Fruit fly (Drosophila melanogaster) whole organism, prepupa: ENCODE results near the gene RapGAP1.

ENCODE experiments used
- Blimp-1 ChIP-seq: fragments of 200-800 bp; sonication (Bioruptor generic); optimal IDR thresholded peaks from 3 replicates; lab custom pipeline; 2017; ENCODE audit warnings: missing biosample characterization, missing genetic modification characterization, mild to moderate bottlenecking, moderate library complexity, missing genetic modification reagents
- CG10631 ChIP-seq: fragments of 200-800 bp; sonication (Bioruptor generic); optimal IDR thresholded peaks from 2 replicates; lab custom pipeline; 2016; ENCODE audit warnings: missing biosample characterization, missing genetic modification characterization
- CG10669 ChIP-seq: fragments of 200-800 bp; sonication (Bioruptor generic); optimal IDR thresholded peaks from 3 replicates; lab custom pipeline; 2018; ENCODE audit warnings: missing biosample characterization, mild to moderate bottlenecking, missing genetic modification characterization, moderate library complexity
- CG11762 ChIP-seq: fragments of 200-800 bp; sonication (Bioruptor generic); optimal IDR thresholded peaks from 3 replicates; lab custom pipeline; 2016; ENCODE audit warnings: missing biosample characterization, missing genetic modification characterization; ENCODE audit not compliant: insufficient read depth
- CG11902 ChIP-seq: fragments of 200-800 bp; sonication (Bioruptor generic); optimal IDR thresholded peaks from 3 replicates; lab custom pipeline; 2016; ENCODE audit warnings: missing biosample characterization, missing genetic modification characterization
- CG1621 ChIP-seq: fragments of 200-800 bp; sonication (Bioruptor generic); optimal IDR thresholded peaks from 3 replicates; lab custom pipeline; 2018; ENCODE audit warnings: missing biosample characterization, mild to moderate bottlenecking, missing genetic modification characterization
- CG16779 ChIP-seq: fragments of 200-800 bp; sonication (Bioruptor generic); optimal IDR thresholded peaks from 3 replicates; lab custom pipeline; 2017; ENCODE audit warnings: missing biosample characterization, mild to moderate bottlenecking, missing genetic modification characterization
- CG3032 ChIP-seq: fragments of 200-800 bp; optimal IDR thresholded peaks from 2 replicates; lab custom pipeline; 2019; ENCODE audit warnings: missing biosample characterization, mild to moderate bottlenecking, missing genetic modification characterization, moderate library complexity
- CG31627 ChIP-seq: fragments of 200-800 bp; sonication (Bioruptor generic); optimal IDR thresholded peaks from 3 replicates; lab custom pipeline; 2016; ENCODE audit warnings: missing biosample characterization, missing genetic modification characterization
- CG32006 ChIP-seq: fragments of 200-800 bp; sonication (Bioruptor generic); optimal IDR thresholded peaks from 3 replicates; lab custom pipeline; 2017; ENCODE audit warnings: missing biosample characterization, mild to moderate bottlenecking, missing genetic modification characterization
- CG34406 ChIP-seq: fragments of 200-800 bp; sonication (Bioruptor generic); optimal IDR thresholded peaks from 3 replicates; lab custom pipeline; 2016; ENCODE audit warnings: missing biosample characterization, missing genetic modification characterization
- CG3919 ChIP-seq: fragments of 200-800 bp; sonication (Bioruptor generic); optimal IDR thresholded peaks from 3 replicates; lab custom pipeline; 2016; ENCODE audit warnings: missing biosample characterization, missing genetic modification characterization
- CG6163 ChIP-seq: fragments of 200-800 bp; sonication (Bioruptor generic); IDR thresholded peaks from 3 replicates; pipeline ENCODE4 v1.3.6; 2022; ENCODE audit warnings: missing biosample characterization, missing genetic modification characterization
- CG6792 ChIP-seq: fragments of 200-800 bp; sonication (Bioruptor generic); optimal IDR thresholded peaks from 3 replicates; lab custom pipeline; 2016; ENCODE audit warnings: missing biosample characterization, missing genetic modification characterization
- CG6854 ChIP-seq: fragments of 200-800 bp; sonication (Bioruptor generic); optimal IDR thresholded peaks from 2 replicates; lab custom pipeline; 2017; ENCODE audit warnings: missing biosample characterization, mild to moderate bottlenecking, missing genetic modification characterization
- CG7368 ChIP-seq: fragments of 200-800 bp; sonication (Bioruptor generic); optimal IDR thresholded peaks from 3 replicates; lab custom pipeline; 2016; ENCODE audit warnings: missing biosample characterization, missing genetic modification characterization
- CG8119 ChIP-seq: fragments of 200-800 bp; sonication (Bioruptor generic); IDR thresholded peaks from 3 replicates; pipeline ENCODE4 v1.3.6; 2022; ENCODE audit warnings: missing biosample characterization, missing genetic modification characterization
- CG8319 ChIP-seq: fragments of 200-800 bp; sonication (Bioruptor generic); optimal IDR thresholded peaks from 3 replicates; lab custom pipeline; 2016; ENCODE audit warnings: missing biosample characterization, missing genetic modification characterization
- CG8632 ChIP-seq: fragments of 200-800 bp; sonication (Bioruptor generic); optimal IDR thresholded peaks from 3 replicates; lab custom pipeline; 2016; ENCODE audit warnings: missing biosample characterization, missing genetic modification characterization
- Eip75B ChIP-seq: fragments of 200-800 bp; sonication (Bioruptor generic); optimal IDR thresholded peaks from 3 replicates; lab custom pipeline; 2016; ENCODE audit warnings: missing biosample characterization, missing genetic modification characterization
- Eip78C ChIP-seq: fragments of 200-800 bp; sonication (Bioruptor generic); peaks from one replicate; lab custom pipeline; 2016; ENCODE audit warnings: missing biosample characterization, missing genetic modification characterization
- Eip93F ChIP-seq: fragments of 200-800 bp; sonication (Bioruptor generic); optimal IDR thresholded peaks from 2 replicates; lab custom pipeline; 2016; ENCODE audit warnings: missing biosample characterization, mild to moderate bottlenecking, missing genetic modification characterization
- Ets21C ChIP-seq: fragments of 200-800 bp; sonication (Bioruptor generic); optimal IDR thresholded peaks from 3 replicates; lab custom pipeline; 2016; ENCODE audit warnings: missing biosample characterization, missing genetic modification characterization
- Ets96B ChIP-seq: fragments of 200-800 bp; optimal IDR thresholded peaks from 2 replicates; lab custom pipeline; 2019; ENCODE audit warnings: missing biosample characterization, mild to moderate bottlenecking, missing genetic modification characterization, moderate library complexity
- Gug ChIP-seq: fragments of 200-800 bp; sonication (Bioruptor generic); IDR thresholded peaks from 2 replicates; pipeline ENCODE4 v1.3.6; 2022; ENCODE audit warnings: missing biosample characterization, missing genetic modification characterization
- Hr39 ChIP-seq: fragments of 200-800 bp; sonication (Bioruptor generic); optimal IDR thresholded peaks from 2 replicates; lab custom pipeline; 2016; ENCODE audit warnings: missing biosample characterization, missing genetic modification characterization
- Hr4 ChIP-seq: fragments of 200-800 bp; sonication (Bioruptor generic); optimal IDR thresholded peaks from 3 replicates; lab custom pipeline; 2016; ENCODE audit warnings: missing biosample characterization, missing genetic modification characterization
- Lpt ChIP-seq: fragments of 200-800 bp; sonication (Bioruptor generic); optimal IDR thresholded peaks from 3 replicates; lab custom pipeline; 2016; ENCODE audit warnings: missing biosample characterization, missing genetic modification characterization
- Met ChIP-seq: fragments of 200-800 bp; sonication (Bioruptor generic); optimal IDR thresholded peaks from 3 replicates; lab custom pipeline; 2016; ENCODE audit warnings: missing biosample characterization, missing genetic modification characterization
- OdsH ChIP-seq: fragments of 200-800 bp; sonication (Bioruptor generic); optimal IDR thresholded peaks from 3 replicates; lab custom pipeline; 2016; ENCODE audit warnings: missing biosample characterization, missing genetic modification characterization
- Smox ChIP-seq: fragments of 200-800 bp; sonication (Bioruptor generic); optimal IDR thresholded peaks from 3 replicates; lab custom pipeline; 2016; ENCODE audit warnings: missing biosample characterization, missing genetic modification characterization
- Sox102F ChIP-seq: fragments of 200-800 bp; sonication (Bioruptor generic); optimal IDR thresholded peaks from 2 replicates; lab custom pipeline; 2016; ENCODE audit warnings: missing biosample characterization, mild to moderate bottlenecking, missing genetic modification characterization
- Sox14 ChIP-seq: fragments of 200-800 bp; sonication (Bioruptor generic); optimal IDR thresholded peaks from 3 replicates; lab custom pipeline; 2016; ENCODE audit warnings: missing biosample characterization, missing genetic modification characterization
- achi ChIP-seq: fragments of 200-800 bp; sonication (Bioruptor generic); optimal IDR thresholded peaks from 3 replicates; lab custom pipeline; 2016; ENCODE audit warnings: missing biosample characterization, missing genetic modification characterization
- acj6 ChIP-seq: fragments of 200-800 bp; sonication (Bioruptor generic); optimal IDR thresholded peaks from 3 replicates; lab custom pipeline; 2016; ENCODE audit warnings: missing biosample characterization, missing genetic modification characterization
- dsx ChIP-seq: fragments of 200-800 bp; optimal IDR thresholded peaks from 3 replicates; lab custom pipeline; 2019; ENCODE audit warnings: missing biosample characterization, mild to moderate bottlenecking, missing genetic modification characterization, moderate library complexity; ENCODE audit not compliant: poor library complexity, severe bottlenecking
- eg ChIP-seq: fragments of 200-800 bp; sonication (Bioruptor generic); IDR thresholded peaks from 3 replicates; pipeline ENCODE4 v1.3.6; 2022; ENCODE audit warnings: missing biosample characterization, missing genetic modification characterization
- esn ChIP-seq: fragments of 200-800 bp; sonication (Bioruptor generic); optimal IDR thresholded peaks from 2 replicates; lab custom pipeline; 2016; ENCODE audit warnings: missing biosample characterization, mild to moderate bottlenecking, missing genetic modification characterization, moderate library complexity
- fd59A ChIP-seq: fragments of 200-800 bp; sonication (Bioruptor generic); optimal IDR thresholded peaks from 2 replicates; lab custom pipeline; 2017; ENCODE audit warnings: missing biosample characterization, mild to moderate bottlenecking, missing genetic modification characterization, missing genetic modification reagents
- fkh ChIP-seq: fragments of 200-800 bp; sonication (Bioruptor generic); optimal IDR thresholded peaks from 3 replicates; lab custom pipeline; 2017; ENCODE audit warnings: missing biosample characterization, mild to moderate bottlenecking, missing genetic modification characterization, moderate library complexity
- lz ChIP-seq: fragments of 200-800 bp; sonication (Bioruptor generic); optimal IDR thresholded peaks from 3 replicates; lab custom pipeline; 2016; ENCODE audit warnings: missing biosample characterization, missing genetic modification characterization
- net ChIP-seq: fragments of 200-800 bp; sonication (Bioruptor generic); optimal IDR thresholded peaks from 3 replicates; lab custom pipeline; 2016; ENCODE audit warnings: missing biosample characterization, missing genetic modification characterization
- pdm3 ChIP-seq: fragments of 200-800 bp; sonication (Bioruptor generic); optimal IDR thresholded peaks from 3 replicates; lab custom pipeline; 2016; ENCODE audit warnings: missing biosample characterization, missing genetic modification characterization
- salr ChIP-seq, 2 experiments: fragments of 200-800 bp; sonication (Bioruptor generic); optimal IDR thresholded peaks; 3 replicates each; lab custom pipeline; 2016 to 2018; ENCODE audit warnings: missing biosample characterization in 2 of 2, missing genetic modification characterization in 2 of 2, mild to moderate bottlenecking in 1 of 2
- spab ChIP-seq: fragments of 200-800 bp; sonication (Bioruptor generic); optimal IDR thresholded peaks from 2 replicates; lab custom pipeline; 2017; ENCODE audit warnings: missing biosample characterization, mild to moderate bottlenecking, missing genetic modification characterization, missing genetic modification reagents
- ss ChIP-seq, 2 experiments: fragments of 200-800 bp; sonication (Bioruptor generic); optimal IDR thresholded peaks; 2 replicates in 1 of 2; 3 replicates in 1 of 2; lab custom pipeline; 2017 to 2018; ENCODE audit warnings: mild to moderate bottlenecking in 2 of 2, missing biosample characterization in 2 of 2, missing genetic modification characterization in 2 of 2, moderate library complexity in 1 of 2
- svp ChIP-seq: fragments of 200-800 bp; sonication (Bioruptor generic); peaks from one replicate; lab custom pipeline; 2016; ENCODE audit warnings: missing biosample characterization, missing genetic modification characterization
- topi ChIP-seq: fragments of 200-800 bp; sonication (Bioruptor generic); optimal IDR thresholded peaks from 3 replicates; lab custom pipeline; 2016; ENCODE audit warnings: missing biosample characterization, missing genetic modification characterization
- vri ChIP-seq: fragments of 200-800 bp; sonication (Bioruptor generic); optimal IDR thresholded peaks from 3 replicates; lab custom pipeline; 2016; ENCODE audit warnings: missing biosample characterization, mild to moderate bottlenecking, missing genetic modification characterization

The RapGAP1 gene

DNA sequence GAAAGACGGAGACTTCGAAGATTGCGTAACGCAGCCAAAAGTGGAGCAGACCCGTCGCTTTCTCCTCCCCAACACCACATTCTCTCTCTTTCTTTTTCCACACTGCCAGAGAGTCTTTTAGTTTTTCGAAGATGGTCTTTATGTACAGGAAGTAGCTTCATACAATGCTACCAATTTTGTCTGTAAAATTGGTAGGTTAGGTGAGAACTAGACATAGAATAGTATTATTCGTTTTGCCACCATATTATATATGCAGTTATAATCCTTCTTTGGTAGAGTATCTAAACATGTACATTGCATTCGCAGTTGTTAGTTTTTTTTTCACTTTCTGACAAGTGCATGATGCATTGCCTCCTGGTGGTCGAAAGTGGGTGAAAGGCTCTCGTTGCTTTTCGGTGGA, 18.7 kb upstream of the RapGAP1 start (continued):
- TF ChIP-seq Lpt (GFP tag; lab: Kevin White, UChicago) = no peak
- TF ChIP-seq fd59A = no peak
- no peak for TF ChIP-seq CG11762 (GFP tag; lab: Kevin White, UChicago)
- no peak for TF ChIP-seq CG3032 (tag; lab: Kevin White, UChicago)
- peak; percentile 81 for TF ChIP-seq Eip78C (GFP tag; lab: Kevin White, UChicago)

DNA sequence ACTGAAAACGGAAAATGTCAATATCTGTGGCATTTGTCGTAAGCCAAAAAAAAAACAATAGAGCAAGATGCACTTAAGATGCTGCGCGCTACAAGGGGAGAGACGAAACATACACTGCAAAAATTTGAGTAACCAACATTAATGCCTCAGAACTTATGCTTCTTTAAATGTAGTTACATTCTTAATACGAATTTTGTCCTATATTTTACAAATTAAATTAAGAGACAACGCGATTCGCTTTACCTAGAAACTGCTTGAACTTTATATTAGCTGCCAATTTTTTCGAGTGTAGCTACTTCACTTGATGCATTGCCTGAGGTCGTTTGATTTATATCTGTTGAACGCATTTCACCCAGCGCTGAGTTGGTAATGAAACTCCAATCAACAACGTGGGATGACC, 18.1 kb upstream of the RapGAP1 start:
- TF ChIP-seq fkh (GFP tag; lab: Kevin White, UChicago) (peak; percentile 38), Hr39 (GFP tag; lab: Kevin White, UChicago) (peak; percentile 75), achi (GFP tag; lab: Kevin White, UChicago) (peak; percentile 74), CG11762 (GFP tag; lab: Kevin White, UChicago) (peak; percentile 60), CG11902 (GFP tag; lab: Kevin White, UChicago) (peak; percentile 66), ss (GFP tag; optimal IDR thresholded peaks at IDR 0.05; lab: Kevin White, UChicago) (no peak), CG31627 (GFP tag; lab: Kevin White, UChicago) (peak; percentile 73), salr (GFP tag; optimal IDR thresholded peaks at IDR 0.05; lab: Kevin White, UChicago) (peak in 1 of 2 experiments; percentile 9), CG3032 (tag; lab: Kevin White, UChicago) (peak; percentile 44), CG6854 (GFP tag; lab: Kevin White, UChicago) (peak; percentile 60), Eip75B (GFP tag; lab: Kevin White, UChicago) (peak; percentile 69), acj6 (peak; percentile 81), spab (GFP tag; lab: Kevin White, UChicago) (peak; percentile 25), dsx (no peak), CG10631 (peak; percentile 66), net (GFP tag; lab: Kevin White, UChicago) (peak; percentile 41), CG8319 (peak; percentile 65), eg (peak; percentile 76), CG8119 (GFP tag; lab: Robert Waterston, UW) (peak; percentile 69; the same call in 2 of the 3 replicates), Blimp-1 (GFP tag; lab: Kevin White, UChicago) (peak; percentile 10), Gug (peak; percentile 33; the same call in 1 of the 2 replicates), Eip93F (GFP tag; lab: Kevin White, UChicago) (peak; percentile 6), CG7368 (peak; percentile 53), svp (peak; percentile 84), CG6792 (GFP tag; lab: Kevin White, UChicago) (peak; percentile 81), CG10669 (peak; percentile 38), Ets96B (tag; lab: Kevin White, UChicago) (peak; percentile 42), CG1621 (peak; percentile 17), CG16779 (tag; lab: Kevin White, UChicago) (peak; percentile 11), topi (GFP tag; lab: Kevin White, UChicago) (peak; percentile 82), CG34406 (GFP tag; lab: Kevin White, UChicago) (peak; percentile 76), Smox (GFP tag; lab: Kevin White, UChicago) (peak; percentile 76), OdsH (peak; percentile 72), pdm3 (GFP tag; lab: Kevin White, UChicago) (peak; percentile 78), Ets21C (GFP tag; lab: Kevin White, UChicago) (peak; percentile 46), lz (GFP tag; lab: Kevin White, UChicago) (peak; percentile 67), CG6163 (peak; percentile 80), CG3919 (peak; percentile 79), Sox14 (GFP tag; lab: Kevin White, UChicago) (peak; percentile 61), esn (GFP tag; lab: Kevin White, UChicago) (peak; percentile 76), Hr4 (peak; percentile 73), CG8632 (GFP tag; lab: Kevin White, UChicago) (peak; percentile 75), Lpt (GFP tag; lab: Kevin White, UChicago) (peak; percentile 54), Eip78C (GFP tag; lab: Kevin White, UChicago) (peak; percentile 95), Met (GFP tag; lab: Kevin White, UChicago) (peak; percentile 74), CG32006 (GFP tag; lab: Kevin White, UChicago) (peak; percentile 75), fd59A (peak; percentile 32), vri (GFP tag; lab: Kevin White, UChicago) (peak; percentile 2), Sox102F (GFP tag; lab: Kevin White, UChicago) (peak; percentile 76)
